Worm (Caenorhabditis elegans) whole organism, L2 larva: Measurements from ENCODE around the gene F10D7.4.

Source experiments
- C34F6.9 ChIP-seq: fragments of 150-350 bp; optimal IDR thresholded peaks from 2 replicates; lab custom pipeline; 2014; ENCODE audit warnings: missing biosample characterization, missing genetic modification characterization
- F13H6.1 ChIP-seq: sonication (generic microtip); optimal IDR thresholded peaks from 2 replicates; lab custom pipeline; 2016; ENCODE audit warnings: missing genetic modification characterization, missing compliant biosample characterization
- R02D3.7 ChIP-seq: fragments of 150-350 bp; optimal IDR thresholded peaks from 2 replicates; lab custom pipeline; 2014; ENCODE audit warnings: missing biosample characterization, missing genetic modification characterization
- Y55F3AM.14 ChIP-seq: fragments of 200-800 bp; sonication (Bioruptor generic); optimal IDR thresholded peaks from 2 replicates; lab custom pipeline; 2018; ENCODE audit warnings: mild to moderate bottlenecking, missing genetic modification characterization, missing compliant biosample characterization
- ZK546.5 ChIP-seq: sonication (generic microtip); optimal IDR thresholded peaks from 2 replicates; lab custom pipeline; 2017; ENCODE audit warnings: missing biosample characterization, missing genetic modification characterization
- alr-1 ChIP-seq: fragments of 150-350 bp; optimal IDR thresholded peaks from 2 replicates; lab custom pipeline; 2014; ENCODE audit warnings: missing biosample characterization, missing genetic modification characterization
- aly-2 ChIP-seq: fragments of 150-350 bp; optimal IDR thresholded peaks from 2 replicates; lab custom pipeline; 2014; ENCODE audit warnings: missing biosample characterization, missing genetic modification characterization
- ama-1 ChIP-seq: fragments of 150-350 bp; optimal IDR thresholded peaks from 2 replicates; lab custom pipeline; 2018; ENCODE audit warnings: inconsistent platforms
- blmp-1 ChIP-seq: sonication (generic microtip); optimal IDR thresholded peaks from 2 replicates; lab custom pipeline; 2017; ENCODE audit warnings: missing genetic modification characterization, mild to moderate bottlenecking, missing compliant biosample characterization, antibody characterized with exemption, moderate library complexity; ENCODE audit not compliant: insufficient read depth
- ceh-16 ChIP-seq: fragments of 150-350 bp; optimal IDR thresholded peaks from 2 replicates; lab custom pipeline; 2014; ENCODE audit warnings: missing biosample characterization, missing genetic modification characterization
- ceh-82 ChIP-seq: fragments of 150-350 bp; optimal IDR thresholded peaks from 2 replicates; lab custom pipeline; 2014; ENCODE audit warnings: missing biosample characterization, missing genetic modification characterization
- crh-2 ChIP-seq: sonication (generic microtip); optimal IDR thresholded peaks from 2 replicates; lab custom pipeline; 2017; ENCODE audit warnings: missing biosample characterization, missing genetic modification characterization
- dmd-4 ChIP-seq: sonication (generic microtip); optimal IDR thresholded peaks from 2 replicates; lab custom pipeline; 2017; ENCODE audit warnings: missing biosample characterization, missing genetic modification characterization
- egl-27 ChIP-seq: sonication (generic microtip); optimal IDR thresholded peaks from 3 replicates; lab custom pipeline; 2017; ENCODE audit warnings: missing biosample characterization, missing genetic modification reagents, missing genetic modification characterization
- elt-1 ChIP-seq: fragments of 150-350 bp; optimal IDR thresholded peaks from 2 replicates; lab custom pipeline; 2014; ENCODE audit warnings: missing biosample characterization, missing genetic modification characterization
- elt-3 ChIP-seq: sonication (generic microtip); optimal IDR thresholded peaks from 2 replicates; lab custom pipeline; 2017; ENCODE audit warnings: missing biosample characterization, missing genetic modification characterization
- fos-1 ChIP-seq: fragments of 150-350 bp; optimal IDR thresholded peaks from 2 replicates; lab custom pipeline; 2014; ENCODE audit warnings: missing biosample characterization, missing genetic modification characterization
- gmeb-1 ChIP-seq: fragments of 150-350 bp; optimal IDR thresholded peaks from 2 replicates; lab custom pipeline; 2014; ENCODE audit warnings: missing biosample characterization, missing genetic modification characterization
- lin-11 ChIP-seq: fragments of 150-350 bp; sonication (generic microtip); optimal IDR thresholded peaks from 2 replicates; lab custom pipeline; 2014; ENCODE audit warnings: missing biosample characterization, missing genetic modification characterization, inconsistent platforms, mixed read lengths
- lin-13 ChIP-seq: fragments of 150-350 bp; optimal IDR thresholded peaks from 2 replicates; lab custom pipeline; 2014; ENCODE audit warnings: missing biosample characterization, missing genetic modification reagents, missing genetic modification characterization
- lin-39 ChIP-seq: fragments of 150-350 bp; optimal IDR thresholded peaks from 2 replicates; lab custom pipeline; 2014; ENCODE audit warnings: missing biosample characterization, missing genetic modification reagents, missing genetic modification characterization
- lsy-2 ChIP-seq, 2 experiments: fragments of 150-350 bp in 1 of 2; sonication (generic microtip) in 1 of 2; optimal IDR thresholded peaks; 2 replicates each; lab custom pipeline; 2014 to 2017; ENCODE audit warnings: missing biosample characterization in 2 of 2, missing genetic modification characterization in 2 of 2
- mab-5 ChIP-seq: fragments of 150-350 bp; optimal IDR thresholded peaks from 2 replicates; lab custom pipeline; 2014; ENCODE audit warnings: missing biosample characterization, missing genetic modification characterization
- mbf-1 ChIP-seq: sonication (generic microtip); optimal IDR thresholded peaks from 2 replicates; lab custom pipeline; 2017; ENCODE audit warnings: missing biosample characterization, missing genetic modification characterization
- mdl-1 ChIP-seq, 2 experiments: fragments of 150-350 bp in 1 of 2; sonication (generic microtip) in 1 of 2; optimal IDR thresholded peaks; 2 replicates each; lab custom pipeline; 2017; ENCODE audit warnings: missing biosample characterization in 2 of 2, missing genetic modification characterization in 2 of 2
- nhr-10 ChIP-seq: sonication (generic microtip); optimal IDR thresholded peaks from 2 replicates; lab custom pipeline; 2017; ENCODE audit warnings: missing biosample characterization, missing genetic modification characterization
- nhr-11 ChIP-seq: fragments of 150-350 bp; optimal IDR thresholded peaks from 2 replicates; lab custom pipeline; 2014; ENCODE audit warnings: missing biosample characterization, missing genetic modification characterization
- nhr-12 ChIP-seq: fragments of 150-350 bp; optimal IDR thresholded peaks from 2 replicates; lab custom pipeline; 2014; ENCODE audit warnings: missing biosample characterization, missing genetic modification characterization
- nhr-129 ChIP-seq: fragments of 150-350 bp; optimal IDR thresholded peaks from 2 replicates; lab custom pipeline; 2014; ENCODE audit warnings: missing biosample characterization, missing genetic modification characterization
- nhr-21 ChIP-seq: fragments of 150-350 bp; optimal IDR thresholded peaks from 2 replicates; lab custom pipeline; 2014; ENCODE audit warnings: missing biosample characterization, missing genetic modification characterization
- nhr-23 ChIP-seq: fragments of 150-350 bp; optimal IDR thresholded peaks from 2 replicates; lab custom pipeline; 2014; ENCODE audit warnings: missing biosample characterization, missing genetic modification reagents, missing genetic modification characterization
- nhr-237 ChIP-seq: fragments of 150-350 bp; optimal IDR thresholded peaks from 2 replicates; lab custom pipeline; 2014; ENCODE audit warnings: missing biosample characterization, missing genetic modification characterization
- nhr-25 ChIP-seq: fragments of 150-350 bp; sonication (generic microtip); optimal IDR thresholded peaks from 3 replicates; lab custom pipeline; 2014; ENCODE audit warnings: missing biosample characterization, missing genetic modification characterization
- nhr-6 ChIP-seq: fragments of 150-350 bp; optimal IDR thresholded peaks from 2 replicates; lab custom pipeline; 2014; ENCODE audit warnings: missing biosample characterization, missing genetic modification characterization
- nhr-77 ChIP-seq: fragments of 150-350 bp; optimal IDR thresholded peaks from 2 replicates; lab custom pipeline; 2014; ENCODE audit warnings: missing biosample characterization, missing genetic modification characterization
- peb-1 ChIP-seq: fragments of 150-350 bp; optimal IDR thresholded peaks from 2 replicates; lab custom pipeline; 2014; ENCODE audit warnings: missing biosample characterization, missing genetic modification characterization
- sem-4 ChIP-seq: fragments of 150-350 bp; optimal IDR thresholded peaks from 2 replicates; lab custom pipeline; 2014; ENCODE audit warnings: missing biosample characterization, missing genetic modification reagents, missing genetic modification characterization
- skn-1 ChIP-seq: sonication (generic microtip); optimal IDR thresholded peaks from 2 replicates; lab custom pipeline; 2017; ENCODE audit warnings: missing biosample characterization, missing genetic modification characterization
- sma-3 ChIP-seq: sonication (generic microtip); optimal IDR thresholded peaks from 2 replicates; lab custom pipeline; 2016; ENCODE audit warnings: missing genetic modification reagents, missing genetic modification characterization, missing compliant biosample characterization
- sma-9 ChIP-seq, 2 experiments: fragments of 150-350 bp in 1 of 2; sonication (generic microtip) in 1 of 2; optimal IDR thresholded peaks; 2 replicates each; lab custom pipeline; 2014 to 2016; ENCODE audit warnings: missing genetic modification characterization in 2 of 2, mild to moderate bottlenecking in 1 of 2, missing biosample characterization in 1 of 2, missing compliant biosample characterization in 1 of 2, missing genetic modification reagents in 1 of 2, moderate library complexity in 1 of 2
- snpc-4 ChIP-seq: fragments of 150-350 bp; optimal IDR thresholded peaks from 2 replicates; lab custom pipeline; 2014; ENCODE audit warnings: missing biosample characterization, missing genetic modification characterization
- unc-39 ChIP-seq: fragments of 150-350 bp; optimal IDR thresholded peaks from 2 replicates; lab custom pipeline; 2014; ENCODE audit warnings: missing biosample characterization, missing genetic modification characterization
- unc-55 ChIP-seq: fragments of 150-350 bp; sonication (generic microtip); optimal IDR thresholded peaks from 3 replicates; lab custom pipeline; 2014; ENCODE audit warnings: missing biosample characterization, missing genetic modification reagents, missing genetic modification characterization
- unc-62 ChIP-seq: fragments of 150-350 bp; optimal IDR thresholded peaks from 2 replicates; lab custom pipeline; 2014; ENCODE audit warnings: missing biosample characterization, missing genetic modification reagents, missing genetic modification characterization
- zag-1 ChIP-seq: fragments of 150-350 bp; optimal IDR thresholded peaks from 2 replicates; lab custom pipeline; 2014; ENCODE audit warnings: missing biosample characterization, missing genetic modification characterization
- ztf-1 ChIP-seq: fragments of 200-800 bp; sonication (Bioruptor generic); conservative IDR thresholded peaks from 2 replicates; pipeline ENCODE4 v1.3.6; 2022; ENCODE audit warnings: missing genetic modification characterization, missing compliant biosample characterization
- ztf-11 ChIP-seq: sonication (generic microtip); optimal IDR thresholded peaks from 2 replicates; lab custom pipeline; 2017; ENCODE audit warnings: missing biosample characterization, missing genetic modification characterization
- ztf-4 ChIP-seq: fragments of 150-350 bp; optimal IDR thresholded peaks from 2 replicates; lab custom pipeline; 2014; ENCODE audit warnings: missing biosample characterization, missing genetic modification characterization

F10D7.4 gene

ce11 chrX:17421532-17422078 is 39.7 kb upstream of the F10D7.4 start, which contains the start of gene osm-11:
Gene osm-11, minus strand, starts transcription at chrX:17421582.
- TF ChIP-seq lin-39 (tag; lab: Kevin White, UChicago) (no peak), unc-55 (GFP tag; lab: Kevin White, UChicago) (no peak), nhr-77 (tag; lab: Kevin White, UChicago) (no peak), C34F6.9 (no peak), sma-9 (GFP tag; optimal IDR thresholded peaks at IDR 0.05; lab: Kevin White, UChicago) (peak; percentile 94), sma-9 (tag; optimal IDR thresholded peaks at IDR 0.05; lab: Kevin White, UChicago) (no peak), ztf-1 (no peak), elt-1 (tag; lab: Kevin White, UChicago) (no peak), sma-3 (GFP tag; lab: Kevin White, UChicago) (peak; percentile 15), nhr-10 (tag; lab: Kevin White, UChicago) (no peak), nhr-11 (tag; lab: Kevin White, UChicago) (no peak), ztf-4 (peak; percentile 12), snpc-4 (tag; lab: Kevin White, UChicago) (no peak), nhr-12 (no peak), ceh-82 (tag; lab: Kevin White, UChicago) (no peak), blmp-1 (tag; lab: Kevin White, UChicago) (peak; percentile 66), ceh-16 (tag; lab: Kevin White, UChicago) (no peak), mbf-1 (tag; lab: Kevin White, UChicago) (no peak), F13H6.1 (no peak), unc-62 (GFP tag; lab: Kevin White, UChicago) (no peak), unc-39 (tag; lab: Kevin White, UChicago) (no peak), R02D3.7 (tag; lab: Kevin White, UChicago) (no peak), lin-11 (tag; lab: Kevin White, UChicago) (no peak), Y55F3AM.14 (GFP tag; lab: Kevin White, UChicago) (no peak), crh-2 (tag; lab: Kevin White, UChicago) (no peak), fos-1 (tag; lab: Kevin White, UChicago) (no peak), nhr-21 (peak; percentile 51), aly-2 (no peak), ZK546.5 (tag; lab: Kevin White, UChicago) (no peak), gmeb-1 (no peak), nhr-25 (no peak), dmd-4 (no peak), nhr-237 (tag; lab: Kevin White, UChicago) (no peak), lsy-2 (tag; optimal IDR thresholded peaks at IDR 0.05; lab: Kevin White, UChicago) (peak in 1 of 2 experiments; percentile 21), alr-1 (tag; lab: Kevin White, UChicago) (no peak), mdl-1 (tag; optimal IDR thresholded peaks at IDR 0.05; lab: Kevin White, UChicago) (peak in 1 of 2 experiments; percentile 3), elt-3 (tag; lab: Kevin White, UChicago) (no peak), mab-5 (tag; lab: Kevin White, UChicago) (no peak), zag-1 (tag; lab: Kevin White, UChicago) (no peak), ama-1 (lab: Kevin White, UChicago) (no peak), nhr-23 (no peak), ztf-11 (tag; lab: Kevin White, UChicago) (no peak), egl-27 (tag; lab: Kevin White, UChicago) (peak; percentile 23), nhr-129 (tag; lab: Kevin White, UChicago) (peak; percentile 18), skn-1 (tag; lab: Kevin White, UChicago) (no peak), lin-13 (no peak), sem-4 (no peak), peb-1 (tag; lab: Kevin White, UChicago) (no peak), nhr-6 (tag; lab: Kevin White, UChicago) (no peak)
